Fruit fly (Drosophila melanogaster) Kc167 (cell line): ENCODE data around the gene CG13627.

Source experiments
- h ChIP-seq: fragments of >200 bp; optimal IDR thresholded peaks from 3 replicates; lab custom pipeline; 2018; ENCODE audit warnings: missing external identifiers
- insv ChIP-seq: fragments of >200 bp; optimal IDR thresholded peaks from 3 replicates; lab custom pipeline; 2018; ENCODE audit warnings: missing external identifiers
- psq ChIP-seq: fragments of >200 bp; optimal IDR thresholded peaks from 2 replicates; lab custom pipeline; 2017; ENCODE audit warnings: missing external identifiers
- ttk ChIP-seq: sonication (Bioruptor generic); optimal IDR thresholded peaks from 2 replicates; lab custom pipeline; 2017; ENCODE audit warnings: missing external identifiers

- no peak for TF ChIP-seq psq (lab: Kevin White, UChicago)
- no peak for TF ChIP-seq insv (lab: Kevin White, UChicago)
- TF ChIP-seq h (lab: Kevin White, UChicago), result no peak
- TF ChIP-seq ttk (lab: Kevin White, UChicago), result no peak
These were observed 54.1 kb downstream of the CG13627 start for dm6 chr3R:24766684-24767083.
